Worm (Caenorhabditis elegans) whole organism, L3 larva: ENCODE data around the gene mlt-7.

ENCODE experiments used
- ama-1 ChIP-seq: fragments of 150-350 bp; optimal IDR thresholded peaks from 2 replicates; lab custom pipeline; 2018
- ceh-82 ChIP-seq: fragments of 150-350 bp; optimal IDR thresholded peaks from 2 replicates; lab custom pipeline; 2014; ENCODE audit warnings: missing biosample characterization, missing genetic modification characterization
- elt-1 ChIP-seq: fragments of 150-350 bp; optimal IDR thresholded peaks from 2 replicates; lab custom pipeline; 2014; ENCODE audit warnings: missing biosample characterization, missing genetic modification characterization
- elt-2 ChIP-seq: sonication (generic microtip); optimal IDR thresholded peaks from 2 replicates; lab custom pipeline; 2016; ENCODE audit warnings: missing genetic modification reagents, mild to moderate bottlenecking, missing genetic modification characterization, missing compliant biosample characterization
- nfya-1 ChIP-seq: sonication (generic microtip); optimal IDR thresholded peaks from 2 replicates; lab custom pipeline; 2017; ENCODE audit warnings: missing genetic modification characterization, mild to moderate bottlenecking, missing compliant biosample characterization, antibody characterized with exemption, moderate library complexity; ENCODE audit not compliant: insufficient read depth
- nhr-76 ChIP-seq: fragments of 150-350 bp; sonication (generic microtip); optimal IDR thresholded peaks from 5 replicates; lab custom pipeline; 2014; ENCODE audit warnings: missing biosample characterization, missing genetic modification characterization
- pha-4 ChIP-seq: fragments of 150-350 bp; optimal IDR thresholded peaks from 2 replicates; lab custom pipeline; 2014; ENCODE audit warnings: missing biosample characterization, missing genetic modification reagents, missing genetic modification characterization
- unc-39 ChIP-seq: sonication (generic microtip); optimal IDR thresholded peaks from 4 replicates; lab custom pipeline; 2017; ENCODE audit warnings: missing biosample characterization, missing genetic modification characterization
- unc-62 ChIP-seq: fragments of 150-350 bp; sonication (generic microtip); optimal IDR thresholded peaks from 4 replicates; lab custom pipeline; 2014; ENCODE audit warnings: missing biosample characterization, missing genetic modification reagents, missing genetic modification characterization
- zag-1 ChIP-seq: fragments of 150-350 bp; optimal IDR thresholded peaks from 2 replicates; lab custom pipeline; 2014; ENCODE audit warnings: missing biosample characterization, missing genetic modification characterization

DNA sequence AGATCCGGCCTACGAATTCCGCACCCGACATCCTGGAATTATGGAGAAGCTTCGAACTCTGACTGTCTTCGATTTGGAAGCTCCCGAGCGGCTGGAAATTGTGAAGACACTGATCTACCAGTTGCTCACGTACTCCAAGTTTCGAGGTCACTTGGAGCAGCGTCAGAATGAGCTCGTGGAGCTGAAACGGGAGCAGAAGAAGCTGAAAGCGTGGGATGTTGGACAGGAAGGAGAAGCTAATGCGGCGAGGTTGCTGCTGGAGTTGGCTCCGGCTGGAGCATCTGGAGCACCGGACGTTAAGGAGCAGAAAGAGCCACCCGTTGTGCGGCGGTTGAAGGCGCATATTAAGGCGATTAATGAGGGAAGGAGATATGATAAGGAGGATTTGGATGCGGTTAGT is 48.5 kb upstream of the mlt-7 start:
- no peak for TF ChIP-seq ama-1 (lab: Kevin White, UChicago)
- no peak for TF ChIP-seq unc-39 (tag; lab: Kevin White, UChicago)
- TF ChIP-seq nhr-76 (tag; lab: Kevin White, UChicago): no peak
- no peak for TF ChIP-seq ceh-82 (tag; lab: Kevin White, UChicago)
- no peak for TF ChIP-seq zag-1 (tag; lab: Kevin White, UChicago)
- TF ChIP-seq pha-4 (tag; lab: Kevin White, UChicago): no peak
- no peak for TF ChIP-seq elt-2 (tag; lab: Kevin White, UChicago)
- TF ChIP-seq unc-62 (GFP tag; lab: Kevin White, UChicago): no peak
- no peak for TF ChIP-seq elt-1
- TF ChIP-seq nfya-1: no peak
